Fruit fly (Drosophila melanogaster) Kc167 (cell line): Measurements from ENCODE around the gene saturn.

Experiments used
- Myc ChIP-seq: fragments of >200 bp; optimal IDR thresholded peaks from 2 replicates; lab custom pipeline; 2017; ENCODE audit warnings: missing external identifiers
- Sin3A ChIP-seq: fragments of >200 bp; optimal IDR thresholded peaks from 2 replicates; lab custom pipeline; 2018; ENCODE audit warnings: missing external identifiers
- h ChIP-seq: fragments of >200 bp; optimal IDR thresholded peaks from 3 replicates; lab custom pipeline; 2018; ENCODE audit warnings: missing external identifiers
- insv ChIP-seq: fragments of >200 bp; optimal IDR thresholded peaks from 3 replicates; lab custom pipeline; 2018; ENCODE audit warnings: missing external identifiers
- psq ChIP-seq: fragments of >200 bp; optimal IDR thresholded peaks from 2 replicates; lab custom pipeline; 2017; ENCODE audit warnings: missing external identifiers
- ttk ChIP-seq: sonication (Bioruptor generic); optimal IDR thresholded peaks from 2 replicates; lab custom pipeline; 2017; ENCODE audit warnings: missing external identifiers

saturn gene

DNA sequence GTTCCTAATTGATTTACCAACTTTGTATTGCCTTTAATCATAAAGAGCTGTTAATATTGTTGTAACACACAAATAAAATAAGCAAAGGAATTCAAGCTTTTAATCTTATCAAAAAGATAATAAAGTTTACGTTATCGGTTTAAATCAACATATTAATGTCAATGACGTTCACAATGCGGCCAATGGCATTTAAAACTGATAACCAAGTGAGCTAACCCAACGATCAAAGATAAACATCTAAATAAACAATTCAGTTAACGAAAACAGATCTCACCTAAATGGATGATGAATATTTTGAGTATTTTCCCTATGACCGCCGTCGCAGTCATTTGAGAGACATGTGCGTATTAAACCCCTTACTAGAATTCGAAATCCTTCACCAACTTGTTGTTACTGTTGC, 4.2 kb downstream of the saturn start:
- TF ChIP-seq Sin3A (lab: Kevin White, UChicago) = no peak
- TF ChIP-seq ttk = no peak
- TF ChIP-seq insv (lab: Kevin White, UChicago) = no peak
- TF ChIP-seq Myc (lab: Kevin White, UChicago) = no peak
- TF ChIP-seq h (lab: Kevin White, UChicago) = no peak
- no peak for TF ChIP-seq psq (lab: Kevin White, UChicago)

DNA sequence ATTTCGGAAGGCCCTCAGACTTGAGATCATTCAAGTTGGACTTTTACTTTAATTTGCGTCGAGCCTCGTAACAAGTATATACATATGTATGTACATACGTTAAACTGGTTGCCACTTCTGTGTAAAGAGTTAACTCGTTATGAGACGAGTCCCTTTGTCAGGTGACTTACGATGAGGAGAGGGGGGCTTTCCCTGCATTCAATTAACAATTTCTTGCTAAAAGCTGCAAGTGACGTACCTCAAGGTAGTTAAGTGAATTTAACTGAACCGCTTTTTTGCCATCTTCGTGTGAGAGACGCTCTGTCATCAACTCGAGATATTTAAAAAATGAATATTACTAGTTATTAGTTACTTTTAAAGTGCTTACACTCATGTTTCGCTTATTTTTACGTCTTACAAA, 5.9 kb downstream of the saturn start:
- TF ChIP-seq insv (lab: Kevin White, UChicago) (no peak), ttk (no peak)

dm6 chr3L:14211616-14212015, 8.5 kb downstream of the saturn start:
- TF ChIP-seq h (lab: Kevin White, UChicago) (no peak), ttk (no peak), psq (lab: Kevin White, UChicago) (no peak), Sin3A (lab: Kevin White, UChicago) (no peak), insv (lab: Kevin White, UChicago) (no peak), Myc (lab: Kevin White, UChicago) (no peak)

dm6 chr3L:14212300-14212893, 9.3 kb downstream of the saturn start:
- TF ChIP-seq h (lab: Kevin White, UChicago) (no peak), ttk (no peak), Myc (lab: Kevin White, UChicago) (no peak), insv (lab: Kevin White, UChicago) (no peak), Sin3A (lab: Kevin White, UChicago) (no peak), psq (lab: Kevin White, UChicago) (no peak)

- no peak for TF ChIP-seq h (lab: Kevin White, UChicago)
- TF ChIP-seq Myc (lab: Kevin White, UChicago) = no peak
Observed at dm6 chr3L:14216140-14216539, 13.0 kb downstream of the saturn start.

DNA sequence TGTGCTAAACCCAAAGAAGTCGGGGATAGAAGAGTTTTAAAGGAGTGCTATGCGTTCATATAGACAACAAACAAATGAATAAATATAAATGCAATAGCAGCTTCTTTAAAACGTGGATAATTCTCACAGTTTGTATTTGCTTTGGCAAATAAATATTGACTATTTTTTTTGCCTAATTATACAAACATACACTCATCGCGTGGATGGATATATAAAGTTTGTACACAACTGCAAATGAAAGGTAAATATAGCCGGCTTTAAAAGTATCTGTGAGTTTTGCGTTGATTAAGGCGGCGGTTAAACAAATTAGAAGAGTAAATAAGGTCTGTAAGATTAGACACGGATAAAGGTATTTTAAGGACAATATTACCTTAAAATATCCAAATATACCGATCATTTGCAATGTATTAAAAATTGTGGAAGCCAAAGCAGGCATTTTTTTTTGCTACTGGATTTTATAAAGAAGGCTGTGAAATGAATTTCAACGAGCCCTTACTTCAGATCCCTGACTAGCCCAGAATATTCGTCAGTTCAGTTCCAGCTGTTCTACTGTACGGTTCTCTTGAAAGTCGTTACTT, 14.6 kb downstream of the saturn start, which contains the start of gene CG7768:
CG7768 (plus strand) TSS at position 528 of the 578 bp plus-strand sequence.
- TF ChIP-seq h (lab: Kevin White, UChicago) = no peak
- TF ChIP-seq Sin3A (lab: Kevin White, UChicago) = no peak
- no peak for TF ChIP-seq insv (lab: Kevin White, UChicago)
- TF ChIP-seq psq (lab: Kevin White, UChicago) = no peak
- no peak for TF ChIP-seq Myc (lab: Kevin White, UChicago)
- no peak for TF ChIP-seq ttk

DNA sequence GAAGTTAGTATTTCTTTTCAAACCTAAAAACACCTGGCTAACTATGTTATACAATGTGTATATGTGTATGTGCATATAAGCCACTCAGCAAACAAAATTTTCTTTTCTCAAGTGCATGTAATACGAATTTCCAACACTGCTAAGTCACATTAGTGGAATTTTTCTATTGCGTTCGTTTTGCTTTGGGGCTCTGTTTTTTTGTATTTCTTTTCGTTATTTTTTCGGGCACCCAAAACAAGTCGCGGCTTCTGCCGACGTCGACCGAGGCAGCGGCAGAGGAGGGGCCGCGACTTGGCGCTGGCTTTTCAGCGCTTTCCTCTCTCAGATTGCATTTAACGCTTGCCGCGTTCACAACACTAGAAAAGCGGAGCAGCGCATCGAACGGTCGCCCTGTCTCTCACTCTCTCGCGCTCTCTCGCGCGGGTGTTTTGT, 16.3 kb downstream of the saturn start:
- TF ChIP-seq h (lab: Kevin White, UChicago) = no peak
- TF ChIP-seq Myc (lab: Kevin White, UChicago) = no peak
- TF ChIP-seq insv (lab: Kevin White, UChicago) = no peak
- TF ChIP-seq ttk = no peak
- TF ChIP-seq psq (lab: Kevin White, UChicago) = no peak
- no peak for TF ChIP-seq Sin3A (lab: Kevin White, UChicago)

DNA sequence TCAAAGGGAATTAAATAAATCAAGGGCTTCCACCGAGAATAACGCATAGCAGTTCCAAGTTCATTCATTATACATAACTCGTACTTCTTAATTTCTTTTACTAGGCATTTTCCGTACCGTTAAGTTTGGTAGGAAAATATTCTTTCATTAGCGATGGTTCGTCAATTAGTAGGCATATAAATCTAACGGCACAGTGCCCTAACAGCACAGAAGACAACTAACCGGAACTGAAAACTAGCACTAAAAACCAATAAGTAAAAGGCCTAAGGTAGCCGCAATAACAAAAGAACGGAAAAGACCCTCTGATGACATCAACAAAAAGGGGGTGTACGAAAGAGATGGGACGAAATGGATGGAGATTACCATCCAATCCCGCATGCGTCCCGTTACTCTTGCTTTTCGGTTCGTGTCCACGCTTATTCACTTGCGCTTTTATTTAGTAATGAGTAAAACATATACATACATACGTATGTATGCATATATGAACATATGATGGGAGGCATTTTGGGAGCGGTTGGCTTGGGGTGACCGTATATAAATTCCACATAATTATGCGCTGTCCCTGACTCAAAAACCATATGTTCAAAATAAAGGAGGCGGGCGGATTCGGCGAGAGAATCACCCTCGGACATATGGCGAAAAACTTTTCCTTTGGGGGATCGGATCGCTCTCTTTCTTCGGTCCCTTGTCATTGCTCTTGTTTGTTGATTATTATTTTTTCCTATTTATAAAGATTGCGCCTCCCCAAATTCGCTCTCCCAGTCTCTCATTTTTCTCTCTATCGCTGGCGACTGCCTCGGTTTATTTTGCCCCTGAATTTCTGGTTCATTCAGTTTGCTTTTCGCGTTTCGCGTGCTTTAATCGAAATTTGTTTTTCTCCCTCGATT, 17.7 kb downstream of the saturn start:
- TF ChIP-seq Myc (lab: Kevin White, UChicago) (no peak), psq (lab: Kevin White, UChicago) (no peak), Sin3A (lab: Kevin White, UChicago) (no peak), h (lab: Kevin White, UChicago) (no peak), ttk (no peak), insv (lab: Kevin White, UChicago) (no peak)

dm6 chr3L:14222199-14222598, 19.1 kb downstream of the saturn start:
- TF ChIP-seq Myc (lab: Kevin White, UChicago) (no peak), insv (lab: Kevin White, UChicago) (no peak), psq (lab: Kevin White, UChicago) (no peak), ttk (no peak), Sin3A (lab: Kevin White, UChicago) (no peak), h (lab: Kevin White, UChicago) (no peak)

- TF ChIP-seq insv (lab: Kevin White, UChicago) (no peak), h (lab: Kevin White, UChicago) (no peak), Sin3A (lab: Kevin White, UChicago) (no peak), ttk (no peak), psq (lab: Kevin White, UChicago) (no peak), Myc (lab: Kevin White, UChicago) (no peak)
Observed at dm6 chr3L:14223450-14223849, 20.3 kb downstream of the saturn start.

DNA sequence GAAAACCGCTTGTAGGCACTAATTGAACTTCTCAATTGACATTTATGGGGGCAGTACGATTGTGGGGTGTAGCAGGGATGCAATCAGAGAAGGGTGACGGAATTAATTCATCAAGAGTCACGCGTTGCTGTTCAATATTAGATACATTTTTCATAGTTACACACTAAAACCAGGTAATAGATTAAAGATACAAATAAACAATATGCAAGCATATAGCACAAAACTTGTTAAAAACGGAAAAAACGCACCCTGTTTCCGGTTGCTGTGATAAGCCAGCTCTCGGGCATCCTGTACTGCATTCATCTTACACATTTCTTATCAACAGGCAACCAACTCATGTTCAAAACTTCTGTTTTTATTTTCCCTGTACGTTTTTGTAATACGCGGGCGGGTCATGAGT, 25.9 kb downstream of the saturn start:
- no peak for TF ChIP-seq insv (lab: Kevin White, UChicago)
- TF ChIP-seq h (lab: Kevin White, UChicago) = no peak
- no peak for TF ChIP-seq psq (lab: Kevin White, UChicago)
- TF ChIP-seq ttk = no peak
- no peak for TF ChIP-seq Sin3A (lab: Kevin White, UChicago)
- no peak for TF ChIP-seq Myc (lab: Kevin White, UChicago)

- TF ChIP-seq insv (lab: Kevin White, UChicago) (no peak), h (lab: Kevin White, UChicago) (no peak)
Observed at dm6 chr3L:14229481-14229880, 26.4 kb downstream of the saturn start.
